Fruit fly (Drosophila melanogaster) S2 (cell line): ENCODE data around the gene gammaCOP.

ENCODE experiments used
- CG8478 ChIP-seq: fragments of >200 bp; optimal IDR thresholded peaks from 2 replicates; lab custom pipeline; 2018
- CTCF ChIP-seq, 2 experiments: fragments of >200 bp; optimal IDR thresholded peaks; 2 replicates each; lab custom pipeline; 2018

DNA sequence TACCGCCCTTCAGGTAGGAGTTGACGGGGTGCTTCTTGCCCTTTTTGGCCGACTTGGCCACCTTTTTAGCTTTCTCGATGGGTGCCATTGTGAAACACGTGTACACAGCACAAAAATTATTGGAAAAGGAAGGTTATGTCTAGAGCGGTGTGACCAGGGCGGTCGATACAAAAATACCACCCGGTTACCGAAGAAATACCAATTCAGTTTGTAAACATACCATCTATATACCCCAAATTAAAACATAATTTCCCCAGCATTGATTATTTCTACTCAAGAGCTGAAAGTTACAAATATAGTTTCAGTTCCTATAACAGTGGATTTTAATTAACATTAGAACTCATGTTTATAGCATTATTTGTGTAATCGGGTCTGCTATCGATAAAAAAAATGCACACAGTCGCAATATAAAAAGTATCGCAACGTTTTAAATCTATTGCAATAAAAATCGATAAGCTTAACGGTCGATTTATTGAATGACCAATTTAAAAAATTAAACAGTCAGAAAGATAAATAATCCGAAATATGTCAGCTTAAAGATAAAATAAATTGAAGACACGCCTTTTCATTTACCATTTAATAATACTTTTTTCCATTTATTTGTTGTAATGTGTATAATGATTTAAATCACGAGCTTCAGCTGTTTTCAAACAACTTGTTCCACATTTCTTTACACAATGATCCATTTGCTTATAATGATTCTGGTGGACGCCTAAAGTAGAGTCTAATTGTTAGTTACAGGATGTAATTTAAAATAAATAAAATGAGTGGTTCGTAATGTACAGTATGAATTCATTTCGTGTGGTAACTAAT is 24.3 kb downstream of the gammaCOP start, which contains the start of gene RpL6:
- TF ChIP-seq CG8478 (lab: Kevin White, UChicago) (no peak), CTCF (optimal IDR thresholded peaks at IDR 0.05; lab: Kevin White, UChicago) (peak in 1 of 2 experiments; percentile 21)
